Fruit fly (Drosophila melanogaster) whole organism, prepupa: ENCODE measurements around the gene S.

Experiments
- cyc ChIP-seq: fragments of 200-800 bp; sonication (Bioruptor generic); optimal IDR thresholded peaks from 3 replicates; lab custom pipeline; 2016; ENCODE audit warnings: missing biosample characterization, missing genetic modification characterization

The S gene

DNA sequence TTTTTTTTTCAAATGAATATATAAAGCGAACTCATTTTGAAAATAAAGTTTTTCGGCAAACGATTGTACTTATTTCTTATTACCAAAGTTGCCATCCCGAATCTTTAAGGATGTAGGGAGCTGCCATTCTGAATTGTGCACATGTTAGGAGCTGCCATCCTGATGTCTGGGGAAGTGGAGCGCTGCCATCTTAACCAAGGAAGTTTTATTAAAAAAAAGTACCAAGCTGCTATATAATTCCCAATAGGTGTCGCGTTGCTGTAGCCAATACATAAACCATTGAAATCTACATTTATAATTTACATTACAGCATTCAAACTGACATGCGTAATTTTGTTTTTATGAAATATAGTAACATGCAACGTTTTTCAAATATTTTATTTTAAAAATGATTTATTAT, 71.1 kb downstream of the S start:
- no peak for TF ChIP-seq cyc
